Worm (Caenorhabditis elegans) whole organism, L4/young adult: ENCODE measurements around the gene nhr-167.

Experiments
- W03F9.2 ChIP-seq: fragments of 150-350 bp; optimal IDR thresholded peaks from 2 replicates; lab custom pipeline; 2014; ENCODE audit warnings: missing biosample characterization, missing genetic modification characterization
- dao-5 ChIP-seq: sonication (generic microtip); optimal IDR thresholded peaks from 2 replicates; lab custom pipeline; 2016; ENCODE audit warnings: missing genotype, missing genetic modification characterization, moderate library complexity, missing compliant biosample characterization
- him-1 ChIP-seq: sonication (generic microtip); optimal IDR thresholded peaks from 2 replicates; lab custom pipeline; 2016; ENCODE audit warnings: missing genotype, missing genetic modification reagents, missing genetic modification characterization, missing compliant biosample characterization

The nhr-167 gene

DNA sequence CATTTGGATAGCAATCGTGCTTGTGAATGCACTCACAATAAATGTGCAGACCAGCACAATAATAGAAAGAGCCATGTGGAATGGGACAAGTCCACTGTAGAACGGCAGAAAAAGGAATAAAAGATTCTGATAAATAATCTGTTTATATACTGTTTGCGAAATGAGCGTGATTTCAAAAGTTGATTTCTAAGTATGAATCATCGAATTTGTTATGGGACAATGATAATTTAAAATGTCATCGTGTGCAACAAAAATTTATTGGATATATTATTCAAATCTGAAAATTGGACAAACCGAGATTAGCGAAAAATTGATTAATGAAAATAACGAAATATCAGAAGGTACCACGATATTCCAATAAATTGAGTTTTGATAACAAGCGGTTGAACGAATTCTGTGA, 43.1 kb downstream of the nhr-167 start, which contains the start of gene F55G7.5:
TSS of gene F55G7.5 (minus strand) at position 101 of the 400 bp plus-strand sequence.
- no peak for TF ChIP-seq him-1 (tag; lab: Kevin White, UChicago)
- TF ChIP-seq dao-5 (tag; lab: Kevin White, UChicago), result no peak
- TF ChIP-seq W03F9.2 (tag; lab: Kevin White, UChicago), result no peak

DNA sequence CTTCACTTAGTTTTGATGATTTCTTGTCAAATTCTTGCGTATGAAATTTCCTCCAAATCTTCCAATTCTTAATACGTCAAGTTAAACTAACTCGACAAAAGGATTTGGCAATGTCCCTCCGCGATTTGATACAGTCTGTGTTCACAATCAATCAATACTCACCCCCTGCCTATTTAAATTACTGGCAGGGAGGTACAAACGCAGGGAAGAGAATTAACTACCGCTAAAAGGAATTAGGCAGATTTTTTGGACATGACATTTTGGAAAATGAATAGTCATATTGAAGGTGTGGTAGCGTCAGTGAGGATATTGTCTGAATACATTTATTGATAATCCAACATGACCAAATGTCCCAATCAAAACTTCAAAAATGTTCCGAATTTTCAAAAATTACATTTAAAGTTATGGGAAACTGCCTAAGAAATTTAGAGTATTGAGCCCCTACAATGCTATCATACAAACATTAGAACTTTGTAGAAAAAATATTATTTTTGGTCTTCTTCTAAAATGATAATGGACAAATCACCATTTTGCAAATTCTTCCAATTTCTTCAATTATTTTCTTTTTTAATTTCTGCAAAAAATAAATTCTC, 44.4 kb downstream of the nhr-167 start:
- peak; percentile 93 for TF ChIP-seq dao-5 (tag; lab: Kevin White, UChicago)
- TF ChIP-seq him-1 (tag; lab: Kevin White, UChicago), result peak; percentile 99
- TF ChIP-seq W03F9.2 (tag; lab: Kevin White, UChicago), result peak; percentile 97

DNA sequence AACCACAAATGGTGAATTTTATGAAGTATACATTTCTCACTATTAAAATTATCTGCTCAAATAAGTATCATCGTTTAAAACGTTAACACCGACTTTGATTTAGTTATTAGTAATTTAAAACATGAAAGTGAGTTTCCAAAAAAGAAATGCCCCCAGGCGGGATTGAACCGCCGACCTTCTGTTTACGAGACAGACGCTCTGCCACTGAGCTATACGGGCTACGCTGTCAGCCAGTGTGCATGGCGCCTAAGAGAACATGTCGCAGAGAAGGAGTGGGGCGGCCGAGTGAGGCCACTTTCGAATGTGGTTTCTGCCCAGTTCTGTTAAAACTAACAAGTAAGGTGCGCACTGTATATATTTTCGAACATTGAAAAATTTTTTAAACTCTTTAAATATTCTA, 47.0 kb downstream of the nhr-167 start:
- TF ChIP-seq him-1 (tag; lab: Kevin White, UChicago) (peak; percentile 37), W03F9.2 (tag; lab: Kevin White, UChicago) (peak; percentile 9), dao-5 (tag; lab: Kevin White, UChicago) (no peak)

DNA sequence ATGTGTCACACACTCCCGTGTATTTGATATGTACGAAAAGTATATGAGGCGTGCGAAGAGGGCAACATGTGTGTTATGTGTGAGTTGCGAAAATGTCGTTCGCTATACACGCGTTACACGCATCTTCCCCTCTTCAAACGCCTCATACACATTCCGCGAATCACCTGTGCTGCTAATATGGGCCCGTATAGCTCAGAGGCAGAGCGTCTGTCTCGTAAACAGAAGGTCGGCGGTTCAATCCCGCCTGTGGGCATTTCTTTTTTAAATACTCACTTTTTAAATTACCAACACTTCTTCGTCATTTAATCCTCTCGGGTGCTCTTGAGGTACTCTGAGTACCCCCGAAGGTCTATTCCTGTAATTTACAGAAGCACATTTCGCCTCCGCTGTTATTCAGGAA, 48.3 kb downstream of the nhr-167 start:
- TF ChIP-seq W03F9.2 (tag; lab: Kevin White, UChicago), result no peak
- TF ChIP-seq dao-5 (tag; lab: Kevin White, UChicago), result no peak

DNA sequence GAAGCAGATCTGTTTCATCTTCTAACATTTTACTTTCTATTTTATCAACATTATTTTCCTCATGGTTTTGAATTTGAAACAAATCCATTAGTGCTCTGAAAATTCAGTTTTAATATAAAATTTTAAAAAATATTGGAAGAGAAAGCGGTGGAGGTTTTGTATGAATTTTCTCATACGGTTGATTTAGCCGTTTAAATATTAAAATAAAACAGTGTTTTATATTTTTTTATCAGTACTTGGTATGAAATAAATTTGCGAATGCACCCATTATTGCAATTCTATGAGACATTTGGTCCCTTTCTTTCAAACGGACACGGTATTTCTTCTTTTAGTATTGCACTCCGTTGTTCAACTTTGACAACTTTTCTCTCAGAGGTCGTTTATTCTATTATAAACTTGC, 50.3 kb downstream of the nhr-167 start, which contains the start of gene dot-1.4:
TSS of gene dot-1.4 (minus strand) at position 101 of the 400 bp plus-strand sequence.
- TF ChIP-seq him-1 (tag; lab: Kevin White, UChicago) (no peak), dao-5 (tag; lab: Kevin White, UChicago) (no peak), W03F9.2 (tag; lab: Kevin White, UChicago) (no peak)
